Fruit fly (Drosophila melanogaster): ENCODE data around the gene CG15579.
"Not testable (repeated sequence)": the region's sequence is repeated elsewhere in the genome, so short reads cannot be mapped to it uniquely, and the experiment has no call there.

The CG15579 gene

dm6 chrX:4311699-4312098 is at the start of gene CG15579:
Gene CG15579 (minus strand): TSS chrX:4311799.
- TF ChIP-seq CG17801 (GFP tag; optimal IDR thresholded peaks at IDR 0.05; ENCODE audit: partially characterized antibody), result no peak

- no peak for TF ChIP-seq CG17801 (GFP tag; optimal IDR thresholded peaks at IDR 0.05; ENCODE audit: partially characterized antibody)
Observed at dm6 chrX:4358515-4358914, 46.9 kb upstream of the CG15579 start.

dm6 chrX:4329809-4330208 is 18.2 kb upstream of the CG15579 start:
- no peak for TF ChIP-seq CG17801 (GFP tag; optimal IDR thresholded peaks at IDR 0.05; ENCODE audit: partially characterized antibody)

- no peak for TF ChIP-seq CG17801 (GFP tag; optimal IDR thresholded peaks at IDR 0.05; ENCODE audit: partially characterized antibody)
Observed at dm6 chrX:4329357-4329756, 17.8 kb upstream of the CG15579 start, which contains the start of gene CG12693. Gene CG12693 (minus strand): TSS chrX:4329457.

- TF ChIP-seq CG17801 (GFP tag; optimal IDR thresholded peaks at IDR 0.05; ENCODE audit: partially characterized antibody), result no peak
Observed at dm6 chrX:4325346-4325745, 13.7 kb upstream of the CG15579 start.

- peak; percentile 100 for TF ChIP-seq CG17801 (GFP tag; optimal IDR thresholded peaks at IDR 0.05; ENCODE audit: partially characterized antibody)
Observed at dm6 chrX:4324781-4325180, 13.2 kb upstream of the CG15579 start.

- TF ChIP-seq CG17801 (GFP tag; optimal IDR thresholded peaks at IDR 0.05; ENCODE audit: partially characterized antibody), result peak; percentile 84
Observed at dm6 chrX:4323911-4324368, 12.3 kb upstream of the CG15579 start.

- TF ChIP-seq CG17801 (GFP tag; optimal IDR thresholded peaks at IDR 0.05; ENCODE audit: partially characterized antibody), result peak; percentile 61
Observed at dm6 chrX:4322234-4323210, 10.9 kb upstream of the CG15579 start, which contains the start of gene norpA. Gene norpA (plus strand): TSS chrX:4322626.

dm6 chrX:4322131-4322233 is 10.4 kb upstream of the CG15579 start, which contains the start of gene mRpL33:
Gene mRpL33 (minus strand): TSS chrX:4322231.
- TF ChIP-seq CG17801 (GFP tag; optimal IDR thresholded peaks at IDR 0.05; ENCODE audit: partially characterized antibody), result no peak

- not testable (repeated sequence) for TF ChIP-seq CG17801 (GFP tag; optimal IDR thresholded peaks at IDR 0.05; ENCODE audit: partially characterized antibody)
Observed at dm6 chrX:4319240-4319639, 7.6 kb upstream of the CG15579 start, which contains the start of gene NO66. Gene NO66 (plus strand): TSS chrX:4319438.

dm6 chrX:4318701-4319100 is 7.1 kb upstream of the CG15579 start, which contains the start of gene mei-9:
Gene mei-9 (minus strand): TSS chrX:4318801.
- TF ChIP-seq CG17801 (GFP tag; optimal IDR thresholded peaks at IDR 0.05; ENCODE audit: partially characterized antibody), result not testable (repeated sequence)

- TF ChIP-seq CG17801 (GFP tag; optimal IDR thresholded peaks at IDR 0.05; ENCODE audit: partially characterized antibody), result no peak
Observed at dm6 chrX:4305980-4306379, 5.6 kb downstream of the CG15579 start.

dm6 chrX:4302246-4302645 is 9.4 kb downstream of the CG15579 start, which contains the start of gene CG12692:
Gene CG12692 (minus strand): TSS chrX:4302346.
- TF ChIP-seq CG17801 (GFP tag; optimal IDR thresholded peaks at IDR 0.05; ENCODE audit: partially characterized antibody), result no peak

dm6 chrX:4293418-4293817 is 18.2 kb downstream of the CG15579 start:
- TF ChIP-seq CG17801 (GFP tag; optimal IDR thresholded peaks at IDR 0.05; ENCODE audit: partially characterized antibody), result no peak

- no peak for TF ChIP-seq CG17801 (GFP tag; optimal IDR thresholded peaks at IDR 0.05; ENCODE audit: partially characterized antibody)
Observed at dm6 chrX:4280769-4281168, 30.8 kb downstream of the CG15579 start.

- no peak for TF ChIP-seq CG17801 (GFP tag; optimal IDR thresholded peaks at IDR 0.05; ENCODE audit: partially characterized antibody)
Observed at dm6 chrX:4277861-4278260, 33.7 kb downstream of the CG15579 start, which contains the start of gene CG15578. Gene CG15578 (minus strand): TSS chrX:4277961.

All from ovary, adult (tissue).